Worm (Caenorhabditis elegans): ENCODE data around the gene par-1.

DNA sequence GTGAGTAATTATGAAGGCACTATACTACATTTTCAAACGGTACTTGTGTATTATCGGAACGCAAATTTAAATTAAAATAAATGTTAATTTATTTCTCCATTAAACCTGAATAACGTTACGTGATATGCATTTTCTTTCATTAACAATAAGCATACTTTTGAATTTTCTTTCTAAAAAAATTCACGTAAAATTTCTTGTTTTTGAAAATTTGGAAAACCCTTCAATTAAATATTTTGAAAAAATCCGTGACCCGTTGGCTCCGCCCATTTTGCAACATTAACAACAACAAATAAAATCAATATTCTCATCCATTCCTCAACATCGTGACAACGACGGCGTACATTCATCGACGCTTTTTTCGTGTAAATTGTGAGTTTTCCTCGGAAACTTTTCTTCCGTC, 1.0 kb upstream of the par-1 start, which contains the start of gene acs-10:
- no peak for TF ChIP-seq egl-27 (tag; optimal IDR thresholded peaks at IDR 0.05)
- TF ChIP-seq nhr-12 (tag; optimal IDR thresholded peaks at IDR 0.05) = no peak
- no peak for TF ChIP-seq zag-1 (tag; optimal IDR thresholded peaks at IDR 0.05)
- TF ChIP-seq fkh-10 (GFP tag; optimal IDR thresholded peaks at IDR 0.05) = no peak
- TF ChIP-seq snpc-4 (tag; optimal IDR thresholded peaks at IDR 0.05) = no peak
- TF ChIP-seq ceh-9 (tag; optimal IDR thresholded peaks at IDR 0.05) = no peak
- TF ChIP-seq unc-39 (tag; optimal IDR thresholded peaks at IDR 0.05) = no peak
- no peak for TF ChIP-seq pqm-1 (tag; optimal IDR thresholded peaks at IDR 0.05)
- TF ChIP-seq ZK546.5 (tag; optimal IDR thresholded peaks at IDR 0.05) = no peak
- no peak for TF ChIP-seq nhr-11 (tag; optimal IDR thresholded peaks at IDR 0.05)
- TF ChIP-seq nhr-237 (tag; optimal IDR thresholded peaks at IDR 0.05) = no peak
- no peak for TF ChIP-seq ztf-11 (tag; optimal IDR thresholded peaks at IDR 0.05)

All from whole organism, L3 larva.